Fruit fly (Drosophila melanogaster): Measurements from ENCODE around the gene Cyp9f3.

The Cyp9f3 gene

DNA sequence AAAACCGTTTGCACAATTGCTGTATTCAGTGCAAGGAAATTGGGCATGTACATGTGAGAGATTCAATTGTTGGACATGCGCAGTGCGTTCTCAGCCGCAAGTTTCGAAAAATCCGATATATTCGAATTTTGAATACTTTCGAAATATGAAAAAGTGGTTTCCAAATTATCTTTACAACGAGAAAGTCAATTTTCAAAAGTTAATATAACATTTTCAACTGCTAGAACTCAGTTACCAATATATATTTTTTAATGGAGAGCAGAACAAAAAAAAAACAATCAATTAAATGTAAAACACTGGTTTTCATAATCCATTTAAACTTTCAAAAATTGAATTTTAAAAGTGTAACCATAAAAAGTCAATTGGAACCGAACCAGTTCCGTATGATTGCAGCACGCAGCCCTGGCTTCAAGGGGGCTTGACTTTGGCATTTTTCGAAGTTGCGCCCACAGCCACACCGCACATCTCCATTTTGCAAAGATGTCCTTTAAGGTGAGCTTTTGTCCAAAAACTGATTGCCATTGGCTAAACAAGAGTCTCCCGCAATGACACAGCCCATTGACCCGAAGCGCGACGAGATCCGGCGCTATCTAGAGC, 23.7 kb upstream of the Cyp9f3 start, which contains the start of the genes Scgbeta and CG17202 (continued):
- no peak for TF ChIP-seq chinmo (GFP tag; IDR thresholded peaks at IDR 0.05; ENCODE audit: partially characterized antibody)
- no peak for TF ChIP-seq Bdp1 (GFP tag; optimal IDR thresholded peaks at IDR 0.05)
- no peak for TF ChIP-seq abd-A (tag; optimal IDR thresholded peaks at IDR 0.05)
- TF ChIP-seq lilli (GFP tag; optimal IDR thresholded peaks at IDR 0.05), result peak; percentile 49
- TF ChIP-seq CG8290 (GFP tag; optimal IDR thresholded peaks at IDR 0.05), result no peak
- TF ChIP-seq CG8290 (tag; optimal IDR thresholded peaks at IDR 0.05), result no peak
- TF ChIP-seq Deaf1 (tag; optimal IDR thresholded peaks at IDR 0.05), result no peak
- no peak for TF ChIP-seq CG1024 (GFP tag; IDR thresholded peaks at IDR 0.05)
- no peak for TF ChIP-seq CG10274 (GFP tag; optimal IDR thresholded peaks at IDR 0.05)
- no peak for TF ChIP-seq CG14667 (GFP tag; IDR thresholded peaks at IDR 0.05)
- TF ChIP-seq CG11398 (GFP tag; optimal IDR thresholded peaks at IDR 0.05), result peak; percentile 2
- TF ChIP-seq chif (GFP tag; optimal IDR thresholded peaks at IDR 0.05), result peak in 1 of 2 experiments; percentile 8
- TF ChIP-seq CG42726 (GFP tag; IDR thresholded peaks at IDR 0.05; ENCODE audit: partially characterized antibody), result no peak
- no peak for TF ChIP-seq wor (GFP tag; IDR thresholded peaks at IDR 0.05)
- TF ChIP-seq CG33213 (GFP tag; optimal IDR thresholded peaks at IDR 0.05), result peak; percentile 67
- peak in 1 of 2 experiments; percentile 11 for TF ChIP-seq crp (GFP tag; optimal IDR thresholded peaks at IDR 0.05)
- no peak for TF ChIP-seq Usf (GFP tag; optimal IDR thresholded peaks at IDR 0.05)
- no peak for TF ChIP-seq run (tag; optimal IDR thresholded peaks at IDR 0.05)
- no peak for TF ChIP-seq Dad (GFP tag; optimal IDR thresholded peaks at IDR 0.05)
- no peak for TF ChIP-seq psq (GFP tag; optimal IDR thresholded peaks at IDR 0.05)
- TF ChIP-seq lov (optimal IDR thresholded peaks at IDR 0.05), result no peak
- TF ChIP-seq lov (GFP tag; IDR thresholded peaks at IDR 0.05), result no peak
- TF ChIP-seq CG30020 (tag; optimal IDR thresholded peaks at IDR 0.05), result no peak
- TF ChIP-seq ems (GFP tag; optimal IDR thresholded peaks at IDR 0.05), result no peak
- peak; percentile 93 for TF ChIP-seq phol (tag; optimal IDR thresholded peaks at IDR 0.05)
- TF ChIP-seq CG3847 (GFP tag; IDR thresholded peaks at IDR 0.05), result peak; percentile 39; the same call in 1 of the 2 replicates
- TF ChIP-seq CG31441 (GFP tag; IDR thresholded peaks at IDR 0.05), result no peak
- TF ChIP-seq fd3F (GFP tag; optimal IDR thresholded peaks at IDR 0.05), result no peak
- TF ChIP-seq Bteb2 (GFP tag; optimal IDR thresholded peaks at IDR 0.05), result peak; percentile 7
- no peak for TF ChIP-seq Ptx1 (GFP tag; IDR thresholded peaks at IDR 0.05)
- no peak for TF ChIP-seq Aef1 (GFP tag; IDR thresholded peaks at IDR 0.05)
- peak; percentile 27 for TF ChIP-seq CG17829 (tag; optimal IDR thresholded peaks at IDR 0.05)
- TF ChIP-seq GATAe (GFP tag; conservative IDR thresholded peaks at IDR 0.05), result no peak
- no peak for TF ChIP-seq CG17568 (GFP tag; optimal IDR thresholded peaks at IDR 0.05)
- TF ChIP-seq ken (GFP tag; IDR thresholded peaks at IDR 0.05), result no peak
- no peak for TF ChIP-seq Rx (GFP tag; IDR thresholded peaks at IDR 0.05)
- TF ChIP-seq luna (GFP tag; optimal IDR thresholded peaks at IDR 0.05), result no peak
- TF ChIP-seq CG1792 (GFP tag; optimal IDR thresholded peaks at IDR 0.05), result no peak
- no peak for TF ChIP-seq CG8924 (tag; optimal IDR thresholded peaks at IDR 0.05)
- peak; percentile 7 for TF ChIP-seq CG2116 (GFP tag; optimal IDR thresholded peaks at IDR 0.05)
- TF ChIP-seq yki (optimal IDR thresholded peaks at IDR 0.05), result no peak
- no peak for TF ChIP-seq CG16815 (GFP tag; optimal IDR thresholded peaks at IDR 0.05)
- no peak for TF ChIP-seq salm (tag; optimal IDR thresholded peaks at IDR 0.05)
- TF ChIP-seq Max (GFP tag; optimal IDR thresholded peaks at IDR 0.05), result peak; percentile 23
- no peak for TF ChIP-seq CG15601 (tag; optimal IDR thresholded peaks at IDR 0.05)
- no peak for TF ChIP-seq CG12236 (GFP tag; optimal IDR thresholded peaks at IDR 0.05)
- peak; percentile 84 for TF ChIP-seq CG4617 (GFP tag; optimal IDR thresholded peaks at IDR 0.05; ENCODE audit: borderline replicate concordance)
- TF ChIP-seq CG8388 (GFP tag; optimal IDR thresholded peaks at IDR 0.05), result no peak
- no peak for TF ChIP-seq esg (GFP tag; conservative IDR thresholded peaks at IDR 0.05)
- TF ChIP-seq Meics (GFP tag; optimal IDR thresholded peaks at IDR 0.05), result no peak
- TF ChIP-seq CG2202 (tag; optimal IDR thresholded peaks at IDR 0.05), result no peak
- no peak for TF ChIP-seq Abd-B (GFP tag; optimal IDR thresholded peaks at IDR 0.05)

Measured in whole organism, embryonic.